Worm (Caenorhabditis elegans) whole organism, L4/young adult: ENCODE results near the gene deg-3.

Experiments
- dao-5 ChIP-seq: sonication (generic microtip); optimal IDR thresholded peaks from 2 replicates; lab custom pipeline; 2016; ENCODE audit warnings: missing genotype, missing genetic modification characterization, moderate library complexity, missing compliant biosample characterization
- him-1 ChIP-seq: sonication (generic microtip); optimal IDR thresholded peaks from 2 replicates; lab custom pipeline; 2016; ENCODE audit warnings: missing genotype, missing genetic modification reagents, missing genetic modification characterization, missing compliant biosample characterization

- TF ChIP-seq him-1 (tag; lab: Kevin White, UChicago) (no peak), dao-5 (tag; lab: Kevin White, UChicago) (no peak)
Observed at ce11 chrV:11373918-11374317, 41.0 kb downstream of the deg-3 start.
